Fruit fly (Drosophila melanogaster) whole organism: ENCODE results near the gene CG43163.

Experiments used
- pan ChIP-seq: fragments of >200 bp; optimal IDR thresholded peaks from 2 replicates; lab custom pipeline; 2017
- psq ChIP-seq: fragments of >200 bp; optimal IDR thresholded peaks from 2 replicates; lab custom pipeline; 2017

DNA sequence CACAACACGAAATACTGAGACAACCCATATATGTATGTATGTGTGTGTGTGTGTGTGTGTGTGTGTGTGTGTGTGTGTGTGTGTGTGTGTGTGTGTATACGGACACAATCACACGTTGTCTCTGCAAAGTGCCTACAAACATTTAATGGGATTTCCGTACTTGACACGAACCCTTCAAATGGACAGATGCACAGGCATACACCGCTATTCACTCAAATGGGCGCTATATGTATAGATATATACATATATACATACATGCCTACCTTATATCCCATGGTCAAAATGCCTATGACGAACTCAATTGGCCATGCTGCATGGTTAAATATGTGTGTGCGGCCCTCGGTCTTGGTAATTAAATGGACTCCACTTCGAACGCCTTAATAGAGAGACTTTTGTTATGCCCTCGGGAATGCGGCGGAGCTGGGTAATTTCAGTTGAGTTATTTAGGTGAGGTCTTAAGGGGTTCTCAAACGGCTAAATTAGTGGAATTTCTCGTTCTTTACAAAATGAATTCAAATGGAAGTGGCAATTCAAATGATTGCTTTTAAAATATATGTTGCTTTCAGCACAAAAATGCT lies 50.4 kb downstream of the CG43163 start:
- no peak for TF ChIP-seq pan (lab: Kevin White, UChicago)
- TF ChIP-seq psq: no peak
